Worm (Caenorhabditis elegans) whole organism, L2 larva: ENCODE measurements around the gene eas-1.

ENCODE experiments used
- aly-2 ChIP-seq: fragments of 150-350 bp; optimal IDR thresholded peaks from 2 replicates; lab custom pipeline; 2014; ENCODE audit warnings: missing biosample characterization, missing genetic modification characterization
- ama-1 ChIP-seq: fragments of 150-350 bp; optimal IDR thresholded peaks from 2 replicates; lab custom pipeline; 2018; ENCODE audit warnings: inconsistent platforms
- blmp-1 ChIP-seq: sonication (generic microtip); optimal IDR thresholded peaks from 2 replicates; lab custom pipeline; 2017; ENCODE audit warnings: missing genetic modification characterization, mild to moderate bottlenecking, missing compliant biosample characterization, antibody characterized with exemption, moderate library complexity; ENCODE audit not compliant: insufficient read depth
- dmd-4 ChIP-seq: sonication (generic microtip); optimal IDR thresholded peaks from 2 replicates; lab custom pipeline; 2017; ENCODE audit warnings: missing biosample characterization, missing genetic modification characterization
- mbf-1 ChIP-seq: sonication (generic microtip); optimal IDR thresholded peaks from 2 replicates; lab custom pipeline; 2017; ENCODE audit warnings: missing biosample characterization, missing genetic modification characterization
- nhr-10 ChIP-seq: sonication (generic microtip); optimal IDR thresholded peaks from 2 replicates; lab custom pipeline; 2017; ENCODE audit warnings: missing biosample characterization, missing genetic modification characterization
- nhr-237 ChIP-seq: fragments of 150-350 bp; optimal IDR thresholded peaks from 2 replicates; lab custom pipeline; 2014; ENCODE audit warnings: missing biosample characterization, missing genetic modification characterization
- unc-39 ChIP-seq: fragments of 150-350 bp; optimal IDR thresholded peaks from 2 replicates; lab custom pipeline; 2014; ENCODE audit warnings: missing biosample characterization, missing genetic modification characterization

DNA sequence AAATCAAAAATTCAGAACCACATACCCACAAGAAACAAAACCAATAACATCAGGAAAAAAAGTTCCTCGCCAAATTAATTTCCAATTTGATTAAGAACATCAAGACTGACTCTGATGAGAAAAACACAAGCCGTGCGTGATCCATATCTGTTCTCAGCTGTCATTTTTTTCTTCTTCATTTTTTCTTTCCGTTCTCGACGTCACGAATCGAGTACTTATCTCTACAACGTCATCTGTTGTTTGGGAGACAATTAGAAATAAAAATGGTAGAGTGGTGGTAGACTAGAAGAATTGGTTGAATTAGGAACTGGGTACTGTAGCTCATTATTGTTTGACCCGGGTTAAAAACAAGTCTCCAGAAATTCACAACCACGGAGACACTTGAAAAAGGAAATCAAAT is 20.8 kb downstream of the eas-1 start:
- no peak for TF ChIP-seq nhr-10 (tag; lab: Kevin White, UChicago)
- TF ChIP-seq unc-39, result no peak
- TF ChIP-seq ama-1 (lab: Kevin White, UChicago), result no peak
- no peak for TF ChIP-seq dmd-4
- no peak for TF ChIP-seq nhr-237 (tag; lab: Kevin White, UChicago)
- no peak for TF ChIP-seq aly-2 (tag; lab: Kevin White, UChicago)
- TF ChIP-seq blmp-1 (tag; lab: Kevin White, UChicago), result no peak
- TF ChIP-seq mbf-1 (tag; lab: Kevin White, UChicago), result no peak
